Worm (Caenorhabditis elegans) whole organism, early embryonic: Measurements from ENCODE around the gene C24H12.4.

ENCODE experiments used
- B0310.2 ChIP-seq: sonication (generic microtip); optimal IDR thresholded peaks from 2 replicates; lab custom pipeline; 2016; ENCODE audit warnings: mild to moderate bottlenecking, missing genetic modification characterization, missing compliant biosample characterization
- F13C5.2 ChIP-seq: sonication (generic microtip); optimal IDR thresholded peaks from 2 replicates; lab custom pipeline; 2017; ENCODE audit warnings: mild to moderate bottlenecking, missing genetic modification characterization, inconsistent platforms, missing compliant biosample characterization
- aly-1 ChIP-seq: sonication (generic microtip); optimal IDR thresholded peaks from 2 replicates; lab custom pipeline; 2016; ENCODE audit warnings: missing genetic modification characterization, missing compliant biosample characterization
- ama-1 ChIP-seq: fragments of 150-350 bp; optimal IDR thresholded peaks from 2 replicates; lab custom pipeline; 2014
- ceh-13 ChIP-seq: fragments of 200-800 bp; sonication (Bioruptor generic); optimal IDR thresholded peaks from 2 replicates; lab custom pipeline; 2018; ENCODE audit warnings: mild to moderate bottlenecking, missing genetic modification characterization, missing compliant biosample characterization
- ceh-36 ChIP-seq: sonication (generic microtip); optimal IDR thresholded peaks from 2 replicates; lab custom pipeline; 2016; ENCODE audit warnings: missing genetic modification characterization, inconsistent platforms, missing compliant biosample characterization
- ets-7 ChIP-seq: sonication (generic microtip); optimal IDR thresholded peaks from 2 replicates; lab custom pipeline; 2016; ENCODE audit warnings: missing genotype, missing genetic modification characterization, missing compliant biosample characterization
- flt-1 ChIP-seq: fragments of 200-800 bp; sonication (Bioruptor generic); IDR thresholded peaks from 2 replicates; pipeline ENCODE4 v1.3.6; 2022; ENCODE audit warnings: missing genetic modification characterization, missing compliant biosample characterization
- hmbx-1 ChIP-seq: sonication (generic microtip); optimal IDR thresholded peaks from 2 replicates; lab custom pipeline; 2016; ENCODE audit warnings: mild to moderate bottlenecking, missing genetic modification characterization, missing compliant biosample characterization
- hmg-4 ChIP-seq: fragments of 200-800 bp; sonication (Bioruptor generic); optimal IDR thresholded peaks from 2 replicates; lab custom pipeline; 2018; ENCODE audit warnings: mild to moderate bottlenecking, missing genetic modification characterization, missing compliant biosample characterization
- hnd-1 ChIP-seq: sonication (generic microtip); optimal IDR thresholded peaks from 2 replicates; lab custom pipeline; 2016; ENCODE audit warnings: missing genetic modification characterization, missing compliant biosample characterization
- pes-1 ChIP-seq: fragments of 200-800 bp; sonication (Bioruptor generic); IDR thresholded peaks from 2 replicates; pipeline ENCODE4 v1.3.6; 2022; ENCODE audit warnings: missing genetic modification reagents, missing genetic modification characterization, missing compliant biosample characterization
- scrt-1 ChIP-seq: fragments of 200-800 bp; sonication (Bioruptor generic); IDR thresholded peaks from 2 replicates; pipeline ENCODE4 v1.3.6; 2022; ENCODE audit warnings: missing genetic modification characterization, missing compliant biosample characterization
- sea-1 ChIP-seq: fragments of 200-800 bp; sonication (Bioruptor generic); conservative IDR thresholded peaks from 2 replicates; pipeline ENCODE4 v1.3.6; 2022; ENCODE audit warnings: missing genetic modification characterization, missing compliant biosample characterization
- tbx-11 ChIP-seq: fragments of 200-800 bp; sonication (Bioruptor generic); IDR thresholded peaks from 2 replicates; pipeline ENCODE4 v1.3.6; 2022; ENCODE audit warnings: missing genetic modification characterization, missing compliant biosample characterization
- tbx-37 ChIP-seq: fragments of 200-800 bp; sonication (Bioruptor generic); conservative IDR thresholded peaks from 2 replicates; pipeline ENCODE4 v1.3.6; 2022; ENCODE audit warnings: missing genetic modification reagents, missing genetic modification characterization, missing compliant biosample characterization
- tra-4 ChIP-seq: sonication (generic microtip); optimal IDR thresholded peaks from 2 replicates; lab custom pipeline; 2017; ENCODE audit warnings: missing genetic modification characterization, missing compliant biosample characterization

Gene C24H12.4

DNA sequence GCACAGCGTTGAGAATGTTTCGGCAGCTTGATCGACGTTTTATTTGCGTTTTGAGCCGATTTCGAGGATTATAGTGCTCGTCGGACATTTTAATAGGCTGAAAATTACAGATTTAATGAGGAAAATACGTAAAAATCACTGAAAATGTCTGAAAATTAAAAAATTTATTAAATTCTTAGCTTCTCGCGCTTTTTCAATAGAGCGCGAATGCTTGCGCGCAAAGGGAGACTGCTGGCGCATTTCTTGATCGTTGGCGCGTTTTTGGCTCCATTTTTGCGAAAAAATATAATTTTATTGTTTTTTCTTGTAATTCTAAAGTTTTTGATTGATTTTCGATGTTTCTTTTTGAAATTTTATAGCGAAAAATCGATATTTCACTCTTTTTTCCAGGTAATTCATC, at the start of gene C24H12.4, which contains the start of gene dnsn-1:
C24H12.4 (plus strand) TSS at position 391 of the 400 bp plus-strand sequence.
dnsn-1 (minus strand) TSS at position 101 of the 400 bp plus-strand sequence.
- TF ChIP-seq pes-1 (GFP tag; lab: Robert Waterston, UW) (0 out of 2 replicates have a peak, but pooled peaks have one; percentile 21), flt-1 (GFP tag; lab: Robert Waterston, UW) (no peak), ceh-36 (tag; lab: Kevin White, UChicago) (peak; percentile 30), F13C5.2 (tag; lab: Kevin White, UChicago) (peak; percentile 79)

DNA sequence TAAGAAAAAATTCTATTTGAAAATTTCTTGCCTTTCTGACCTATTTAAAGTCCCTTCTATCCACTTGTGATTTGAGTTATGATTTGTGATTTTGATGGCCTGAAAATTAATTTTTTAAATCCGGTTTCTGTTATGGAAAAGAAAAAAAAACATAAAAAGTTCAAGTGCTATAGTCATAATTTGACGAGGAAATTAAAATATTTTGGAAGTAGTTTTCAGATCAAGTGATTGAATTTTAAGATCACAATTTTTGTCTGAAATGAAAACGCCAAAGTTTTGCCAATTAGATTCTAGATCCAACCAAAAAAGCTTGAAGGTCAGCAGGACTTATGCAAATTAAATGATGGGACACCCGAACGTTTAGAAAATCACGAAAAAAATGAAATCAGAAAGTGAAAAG, 43.6 kb upstream of the C24H12.4 start, which contains the start of gene ptr-3:
ptr-3 (minus strand) TSS at position 101 of the 400 bp plus-strand sequence.
- TF ChIP-seq tra-4 (tag; lab: Kevin White, UChicago) (no peak), flt-1 (GFP tag; lab: Robert Waterston, UW) (no peak), B0310.2 (no peak), hnd-1 (tag; lab: Kevin White, UChicago) (no peak), tbx-11 (GFP tag; lab: Robert Waterston, UW) (no peak), tbx-37 (GFP tag; lab: Robert Waterston, UW) (no peak), pes-1 (GFP tag; lab: Robert Waterston, UW) (no peak), aly-1 (tag; lab: Kevin White, UChicago) (no peak), hmg-4 (no peak), ceh-13 (GFP tag; lab: Kevin White, UChicago) (no peak), ets-7 (tag; lab: Kevin White, UChicago) (no peak), sea-1 (GFP tag; lab: Robert Waterston, UW) (no peak), ama-1 (lab: Kevin White, UChicago) (no peak), hmbx-1 (no peak)

ce11 chrII:370394-370793, 40.6 kb upstream of the C24H12.4 start:
- TF ChIP-seq ets-7 (tag; lab: Kevin White, UChicago) (no peak), pes-1 (GFP tag; lab: Robert Waterston, UW) (no peak), scrt-1 (GFP tag; lab: Robert Waterston, UW) (no peak), ceh-36 (tag; lab: Kevin White, UChicago) (no peak), tbx-11 (GFP tag; lab: Robert Waterston, UW) (no peak), ceh-13 (GFP tag; lab: Kevin White, UChicago) (no peak), F13C5.2 (tag; lab: Kevin White, UChicago) (no peak), hnd-1 (tag; lab: Kevin White, UChicago) (no peak), B0310.2 (no peak), tra-4 (tag; lab: Kevin White, UChicago) (no peak), aly-1 (tag; lab: Kevin White, UChicago) (no peak), tbx-37 (GFP tag; lab: Robert Waterston, UW) (no peak), hmbx-1 (no peak), flt-1 (GFP tag; lab: Robert Waterston, UW) (no peak), hmg-4 (no peak), sea-1 (GFP tag; lab: Robert Waterston, UW) (no peak), ama-1 (lab: Kevin White, UChicago) (no peak)

DNA sequence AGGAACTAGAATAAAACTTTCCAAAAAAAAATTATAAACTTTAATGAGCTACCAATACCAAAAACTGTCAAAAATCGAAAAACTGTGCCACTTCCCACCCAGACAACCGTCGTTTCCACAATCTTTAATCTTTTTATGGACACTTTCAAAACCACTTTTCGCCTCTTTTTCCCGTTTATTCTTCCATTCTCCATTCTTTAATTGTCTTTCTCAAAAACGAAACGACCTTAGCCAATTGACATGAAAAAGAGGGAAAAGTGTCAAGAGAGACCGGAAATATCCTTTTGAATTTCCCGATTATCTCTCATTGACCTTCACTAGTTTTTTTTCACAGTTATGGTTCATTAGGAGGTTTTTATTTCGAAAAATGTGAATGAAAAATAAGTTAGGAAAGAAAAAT, 39.5 kb upstream of the C24H12.4 start:
- TF ChIP-seq F13C5.2 (tag; lab: Kevin White, UChicago) (no peak), tbx-11 (GFP tag; lab: Robert Waterston, UW) (no peak), ets-7 (tag; lab: Kevin White, UChicago) (no peak), ceh-36 (tag; lab: Kevin White, UChicago) (no peak), sea-1 (GFP tag; lab: Robert Waterston, UW) (no peak)

ce11 chrII:372235-372634, 38.8 kb upstream of the C24H12.4 start:
- no peak for TF ChIP-seq ceh-36 (tag; lab: Kevin White, UChicago)
- TF ChIP-seq F13C5.2 (tag; lab: Kevin White, UChicago) = no peak
- TF ChIP-seq tbx-11 (GFP tag; lab: Robert Waterston, UW) = no peak
- TF ChIP-seq ets-7 (tag; lab: Kevin White, UChicago) = no peak
- no peak for TF ChIP-seq pes-1 (GFP tag; lab: Robert Waterston, UW)

DNA sequence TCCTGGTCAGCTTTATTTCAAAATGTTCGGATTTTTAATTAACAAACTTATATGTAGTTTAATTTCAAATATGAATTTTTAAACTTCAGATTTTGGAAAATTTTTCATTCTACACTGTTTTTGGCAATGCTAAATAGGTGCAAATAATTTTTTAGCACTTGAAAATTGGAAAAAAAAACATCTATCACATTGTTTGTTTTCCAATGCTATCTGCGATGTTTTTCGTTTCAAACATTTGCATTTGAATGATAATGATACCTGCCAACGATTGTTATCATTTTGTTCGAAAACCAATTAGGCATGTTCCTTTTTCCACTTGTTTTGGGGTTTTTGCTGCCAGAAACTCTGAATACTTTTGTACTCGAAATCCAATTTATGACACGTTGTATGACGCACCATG, 36.1 kb upstream of the C24H12.4 start, which contains the start of gene C03H5.4:
C03H5.4 (plus strand) TSS at position 301 of the 400 bp plus-strand sequence.
- TF ChIP-seq tbx-37 (GFP tag; lab: Robert Waterston, UW) (no peak), ets-7 (tag; lab: Kevin White, UChicago) (no peak), sea-1 (GFP tag; lab: Robert Waterston, UW) (no peak), scrt-1 (GFP tag; lab: Robert Waterston, UW) (no peak), hnd-1 (tag; lab: Kevin White, UChicago) (no peak), tbx-11 (GFP tag; lab: Robert Waterston, UW) (no peak), pes-1 (GFP tag; lab: Robert Waterston, UW) (no peak), F13C5.2 (tag; lab: Kevin White, UChicago) (no peak)

- TF ChIP-seq ets-7 (tag; lab: Kevin White, UChicago) (no peak), aly-1 (tag; lab: Kevin White, UChicago) (no peak), flt-1 (GFP tag; lab: Robert Waterston, UW) (no peak), hnd-1 (tag; lab: Kevin White, UChicago) (no peak), hmg-4 (no peak), ama-1 (lab: Kevin White, UChicago) (no peak), tbx-11 (GFP tag; lab: Robert Waterston, UW) (no peak), pes-1 (GFP tag; lab: Robert Waterston, UW) (no peak), ceh-36 (tag; lab: Kevin White, UChicago) (no peak), tbx-37 (GFP tag; lab: Robert Waterston, UW) (no peak), scrt-1 (GFP tag; lab: Robert Waterston, UW) (no peak), B0310.2 (no peak), F13C5.2 (tag; lab: Kevin White, UChicago) (no peak)
Observed at ce11 chrII:378351-378750, 32.7 kb upstream of the C24H12.4 start, which contains the start of gene C03H5.9. C03H5.9 (plus strand) TSS chrII:378651.
